Worm (Caenorhabditis elegans) whole organism, L3 larva: Measurements from ENCODE around the gene C17H11.6.

Source experiments
- R02D3.7 ChIP-seq: fragments of 150-350 bp; optimal IDR thresholded peaks from 2 replicates; lab custom pipeline; 2014; ENCODE audit warnings: missing biosample characterization, missing genetic modification characterization
- aly-2 ChIP-seq: fragments of 150-350 bp; optimal IDR thresholded peaks from 2 replicates; lab custom pipeline; 2014; ENCODE audit warnings: missing biosample characterization, missing genetic modification characterization
- ceh-16 ChIP-seq: sonication (generic microtip); optimal IDR thresholded peaks from 2 replicates; lab custom pipeline; 2017; ENCODE audit warnings: missing biosample characterization, missing genetic modification characterization
- ceh-82 ChIP-seq: fragments of 150-350 bp; optimal IDR thresholded peaks from 2 replicates; lab custom pipeline; 2014; ENCODE audit warnings: missing biosample characterization, missing genetic modification characterization
- ceh-9 ChIP-seq: sonication (generic microtip); optimal IDR thresholded peaks from 2 replicates; lab custom pipeline; 2018; ENCODE audit warnings: missing biosample characterization, missing genetic modification characterization
- egl-27 ChIP-seq: sonication (generic microtip); optimal IDR thresholded peaks from 4 replicates; lab custom pipeline; 2017; ENCODE audit warnings: missing biosample characterization, missing genetic modification reagents, missing genetic modification characterization
- egl-5 ChIP-seq: fragments of 150-350 bp; optimal IDR thresholded peaks from 2 replicates; lab custom pipeline; 2017; ENCODE audit warnings: missing biosample characterization, missing genetic modification reagents, missing genetic modification characterization, inconsistent platforms
- elt-1 ChIP-seq: fragments of 150-350 bp; optimal IDR thresholded peaks from 2 replicates; lab custom pipeline; 2014; ENCODE audit warnings: missing biosample characterization, missing genetic modification characterization
- elt-3 ChIP-seq, 3 experiments: fragments of 150-350 bp in 1 of 3; sonication (generic microtip) in 2 of 3; optimal IDR thresholded peaks; 2 replicates in 2 of 3; 4 replicates in 1 of 3; lab custom pipeline; 2014 to 2017; ENCODE audit warnings: missing biosample characterization in 3 of 3, missing genetic modification characterization in 3 of 3
- eor-1 ChIP-seq, 2 experiments: fragments of 150-350 bp; optimal IDR thresholded peaks; 2 replicates each; lab custom pipeline; 2014 to 2018; ENCODE audit warnings: missing biosample characterization in 2 of 2, missing genetic modification characterization in 2 of 2
- fkh-2 ChIP-seq: fragments of 150-350 bp; optimal IDR thresholded peaks from 2 replicates; lab custom pipeline; 2014; ENCODE audit warnings: missing biosample characterization, missing genetic modification reagents, missing genetic modification characterization
- fos-1 ChIP-seq: fragments of 150-350 bp; optimal IDR thresholded peaks from 2 replicates; lab custom pipeline; 2014; ENCODE audit warnings: missing biosample characterization, missing genetic modification characterization
- jun-1 ChIP-seq: fragments of 150-350 bp; optimal IDR thresholded peaks from 2 replicates; lab custom pipeline; 2014; ENCODE audit warnings: missing biosample characterization, missing genetic modification reagents, missing genetic modification characterization
- lin-15B ChIP-seq: fragments of 150-350 bp; optimal IDR thresholded peaks from 2 replicates; lab custom pipeline; 2014; ENCODE audit warnings: missing biosample characterization, missing genetic modification characterization
- lin-39 ChIP-seq: fragments of 150-350 bp; optimal IDR thresholded peaks from 2 replicates; lab custom pipeline; 2018; ENCODE audit warnings: missing biosample characterization, missing genetic modification reagents, missing genetic modification characterization
- lsy-12 ChIP-seq: sonication (generic microtip); optimal IDR thresholded peaks from 2 replicates; lab custom pipeline; 2016; ENCODE audit warnings: mild to moderate bottlenecking, missing genetic modification characterization, missing compliant biosample characterization
- mdl-1 ChIP-seq: fragments of 150-350 bp; optimal IDR thresholded peaks from 2 replicates; lab custom pipeline; 2014; ENCODE audit warnings: missing biosample characterization, missing genetic modification characterization
- mml-1 ChIP-seq: fragments of 150-350 bp; sonication (generic microtip); optimal IDR thresholded peaks from 3 replicates; lab custom pipeline; 2014; ENCODE audit warnings: missing biosample characterization, missing genetic modification characterization
- nhr-11 ChIP-seq: fragments of 150-350 bp; optimal IDR thresholded peaks from 2 replicates; lab custom pipeline; 2014; ENCODE audit warnings: missing biosample characterization, missing genetic modification characterization
- nhr-12 ChIP-seq: fragments of 150-350 bp; optimal IDR thresholded peaks from 2 replicates; lab custom pipeline; 2014; ENCODE audit warnings: missing biosample characterization, missing genetic modification characterization
- nhr-23 ChIP-seq: fragments of 150-350 bp; optimal IDR thresholded peaks from 2 replicates; lab custom pipeline; 2014; ENCODE audit warnings: missing biosample characterization, missing genetic modification reagents, missing genetic modification characterization
- nhr-237 ChIP-seq: fragments of 150-350 bp; optimal IDR thresholded peaks from 2 replicates; lab custom pipeline; 2014; ENCODE audit warnings: missing biosample characterization, missing genetic modification characterization
- nhr-25 ChIP-seq: sonication (generic microtip); optimal IDR thresholded peaks from 2 replicates; lab custom pipeline; 2017; ENCODE audit warnings: missing biosample characterization, missing genetic modification characterization
- nhr-28 ChIP-seq: fragments of 150-350 bp; optimal IDR thresholded peaks from 2 replicates; lab custom pipeline; 2014; ENCODE audit warnings: missing biosample characterization, missing genetic modification characterization
- nhr-43 ChIP-seq: sonication (generic microtip); optimal IDR thresholded peaks from 2 replicates; lab custom pipeline; 2016; ENCODE audit warnings: mild to moderate bottlenecking, missing genetic modification characterization, missing compliant biosample characterization; ENCODE audit not compliant: poor library complexity, severe bottlenecking
- nhr-76 ChIP-seq: fragments of 150-350 bp; sonication (generic microtip); optimal IDR thresholded peaks from 5 replicates; lab custom pipeline; 2014; ENCODE audit warnings: missing biosample characterization, missing genetic modification characterization
- nhr-77 ChIP-seq: fragments of 150-350 bp; optimal IDR thresholded peaks from 2 replicates; lab custom pipeline; 2014; ENCODE audit warnings: missing biosample characterization, missing genetic modification characterization
- pha-4 ChIP-seq: fragments of 150-350 bp; optimal IDR thresholded peaks from 2 replicates; lab custom pipeline; 2014; ENCODE audit warnings: missing biosample characterization, missing genetic modification reagents, missing genetic modification characterization
- sea-2 ChIP-seq: fragments of 150-350 bp; sonication (generic microtip); optimal IDR thresholded peaks from 4 replicates; lab custom pipeline; 2014; ENCODE audit warnings: missing biosample characterization, missing genetic modification reagents, missing genetic modification characterization
- skn-1 ChIP-seq: fragments of 150-350 bp; optimal IDR thresholded peaks from 2 replicates; lab custom pipeline; 2014; ENCODE audit warnings: missing biosample characterization, missing genetic modification characterization
- snpc-4 ChIP-seq: fragments of 150-350 bp; optimal IDR thresholded peaks from 2 replicates; lab custom pipeline; 2014; ENCODE audit warnings: missing biosample characterization, missing genetic modification characterization
- tbx-2 ChIP-seq: sonication (generic microtip); optimal IDR thresholded peaks from 2 replicates; lab custom pipeline; 2016; ENCODE audit warnings: mild to moderate bottlenecking, missing genetic modification characterization, missing compliant biosample characterization
- unc-39 ChIP-seq: sonication (generic microtip); optimal IDR thresholded peaks from 4 replicates; lab custom pipeline; 2017; ENCODE audit warnings: missing biosample characterization, missing genetic modification characterization
- unc-62 ChIP-seq: fragments of 150-350 bp; sonication (generic microtip); optimal IDR thresholded peaks from 4 replicates; lab custom pipeline; 2014; ENCODE audit warnings: missing biosample characterization, missing genetic modification reagents, missing genetic modification characterization
- zag-1 ChIP-seq: fragments of 150-350 bp; optimal IDR thresholded peaks from 2 replicates; lab custom pipeline; 2014; ENCODE audit warnings: missing biosample characterization, missing genetic modification characterization
- ztf-11 ChIP-seq: fragments of 150-350 bp; optimal IDR thresholded peaks from 2 replicates; lab custom pipeline; 2014; ENCODE audit warnings: missing biosample characterization, missing genetic modification characterization

The C17H11.6 gene

DNA sequence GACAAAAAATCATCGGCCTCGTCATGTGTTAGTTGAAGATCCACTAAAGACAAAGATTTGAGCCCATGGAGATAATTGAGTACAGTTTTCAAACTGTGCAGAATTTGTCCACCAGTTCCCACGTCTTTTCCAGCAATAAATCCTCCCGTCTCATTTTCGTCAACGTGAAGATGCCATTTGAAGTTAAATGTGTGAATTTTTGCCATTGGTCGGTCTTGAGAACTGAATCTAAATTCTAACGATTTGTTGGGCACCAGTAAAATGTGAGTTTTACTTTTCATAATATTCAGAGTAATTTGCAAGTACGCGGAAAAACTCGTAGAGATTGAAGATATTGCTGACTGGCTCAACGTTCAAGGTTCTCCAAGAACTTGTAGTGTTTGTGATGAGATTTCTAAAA, 27.0 kb upstream of the C17H11.6 start:
- TF ChIP-seq R02D3.7 (tag; lab: Kevin White, UChicago), result no peak
- no peak for TF ChIP-seq snpc-4 (tag; lab: Kevin White, UChicago)
- no peak for TF ChIP-seq ceh-16 (tag; lab: Kevin White, UChicago)
- no peak for TF ChIP-seq mdl-1 (tag; lab: Kevin White, UChicago)
- no peak for TF ChIP-seq sea-2 (GFP tag; lab: Kevin White, UChicago)
- no peak for TF ChIP-seq fkh-2 (tag; lab: Kevin White, UChicago)
- no peak for TF ChIP-seq tbx-2 (tag; lab: Kevin White, UChicago)
- TF ChIP-seq elt-3 (tag; optimal IDR thresholded peaks at IDR 0.05; lab: Kevin White, UChicago), result no peak
- TF ChIP-seq fos-1 (tag; lab: Kevin White, UChicago), result no peak

DNA sequence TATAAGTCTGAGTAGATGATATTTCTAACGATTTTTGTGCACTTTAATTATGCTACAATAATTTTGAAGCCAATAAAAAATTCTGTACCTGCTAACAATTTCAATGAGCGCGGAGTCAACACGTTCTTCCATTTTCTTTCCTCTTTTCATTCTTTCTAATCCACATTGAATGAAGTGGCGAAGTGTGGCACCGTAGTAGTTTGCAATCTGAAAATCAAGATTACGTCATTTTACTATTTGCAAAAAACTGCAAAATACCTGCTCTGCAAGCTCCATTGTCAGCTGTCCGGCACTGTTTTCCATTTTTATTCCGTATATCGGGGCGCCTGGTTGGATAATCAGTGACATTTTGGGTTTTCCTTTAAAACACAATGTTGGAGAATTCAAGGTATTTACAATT, 25.6 kb upstream of the C17H11.6 start:
- TF ChIP-seq eor-1 (tag; optimal IDR thresholded peaks at IDR 0.05; lab: Kevin White, UChicago), result no peak

DNA sequence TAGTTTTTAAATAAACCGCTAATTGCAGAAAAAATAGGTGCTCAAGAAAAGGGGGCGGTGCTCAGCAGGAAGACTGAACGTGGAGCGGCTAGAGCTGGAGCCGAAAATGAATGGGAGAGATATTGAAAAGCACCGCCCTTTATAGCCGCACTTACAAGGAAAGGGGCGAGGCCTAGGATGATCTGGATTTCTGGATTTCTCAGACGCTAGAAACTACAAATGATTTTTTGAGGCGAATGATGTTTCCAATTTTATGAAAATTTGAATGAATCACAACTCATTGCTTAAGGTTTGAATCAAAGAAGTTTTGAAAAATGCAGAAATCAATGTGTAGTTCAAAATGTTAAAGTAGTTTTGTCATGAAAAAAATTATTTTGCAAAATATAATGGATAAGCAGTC, 21.3 kb upstream of the C17H11.6 start, which contains the start of gene K02A6.2:
K02A6.2 (minus strand) TSS at position 101 of the 400 bp plus-strand sequence.
- TF ChIP-seq egl-5 (tag; lab: Kevin White, UChicago) (no peak), ceh-9 (tag; lab: Kevin White, UChicago) (no peak), R02D3.7 (tag; lab: Kevin White, UChicago) (no peak), zag-1 (tag; lab: Kevin White, UChicago) (no peak), lsy-12 (tag; lab: Kevin White, UChicago) (no peak), tbx-2 (tag; lab: Kevin White, UChicago) (no peak), eor-1 (tag; optimal IDR thresholded peaks at IDR 0.05; lab: Kevin White, UChicago) (no peak)

DNA sequence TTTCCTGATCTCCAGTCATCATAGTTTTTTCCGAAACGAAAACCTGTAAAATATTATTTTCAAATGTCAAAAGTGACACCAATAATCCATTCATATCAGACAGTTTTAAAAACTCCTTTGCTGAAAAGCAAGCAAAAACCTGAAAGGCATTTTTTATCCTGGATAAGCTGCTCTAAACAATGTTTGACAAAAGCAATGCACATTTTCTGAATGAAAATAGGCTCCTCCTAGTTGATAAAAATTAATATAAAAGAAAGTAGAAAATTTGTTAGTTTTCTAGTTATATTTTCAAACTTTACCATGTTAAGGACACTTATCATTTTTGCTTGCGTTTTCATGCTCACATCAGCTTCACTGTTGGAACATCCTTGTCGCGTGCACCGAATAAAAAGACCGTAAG, 15.8 kb upstream of the C17H11.6 start, which contains the start of gene K02A6.1:
K02A6.1 (plus strand) TSS at position 301 of the 400 bp plus-strand sequence.
- TF ChIP-seq egl-27 (tag; lab: Kevin White, UChicago) (no peak), aly-2 (no peak), lsy-12 (tag; lab: Kevin White, UChicago) (no peak), lin-39 (tag; lab: Kevin White, UChicago) (no peak), tbx-2 (tag; lab: Kevin White, UChicago) (no peak)

DNA sequence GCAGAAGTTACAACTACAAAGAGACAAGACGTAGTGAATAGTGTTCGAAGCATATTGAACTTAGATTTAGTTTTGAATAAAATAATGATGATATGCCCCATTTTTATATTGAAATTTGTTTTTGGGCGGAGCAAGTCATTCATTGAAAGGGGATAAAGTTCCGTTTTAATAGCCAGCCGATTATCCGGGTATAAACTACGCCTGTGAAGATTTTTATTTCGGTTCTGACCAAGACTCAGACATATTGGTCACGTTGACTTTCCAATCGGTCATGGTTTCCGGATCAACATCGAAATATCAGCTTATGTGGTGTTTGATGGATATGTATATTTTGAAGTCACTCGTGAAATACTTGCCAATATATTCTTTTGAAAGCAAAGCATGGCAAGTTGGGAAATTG, 15.1 kb upstream of the C17H11.6 start, which contains the start of gene K02A6.4:
K02A6.4 (minus strand) TSS at position 101 of the 400 bp plus-strand sequence.
- TF ChIP-seq nhr-237 (tag; lab: Kevin White, UChicago) (no peak), lsy-12 (tag; lab: Kevin White, UChicago) (no peak), pha-4 (tag; lab: Kevin White, UChicago) (no peak), elt-3 (tag; optimal IDR thresholded peaks at IDR 0.05; lab: Kevin White, UChicago) (no peak), nhr-23 (no peak), ceh-82 (tag; lab: Kevin White, UChicago) (no peak), nhr-11 (tag; lab: Kevin White, UChicago) (no peak), nhr-12 (tag; lab: Kevin White, UChicago) (no peak), nhr-43 (tag; lab: Kevin White, UChicago) (no peak), aly-2 (no peak), egl-27 (tag; lab: Kevin White, UChicago) (no peak), jun-1 (tag; lab: Kevin White, UChicago) (no peak), ztf-11 (tag; lab: Kevin White, UChicago) (no peak), unc-62 (no peak), nhr-77 (no peak), skn-1 (tag; lab: Kevin White, UChicago) (no peak), lin-15B (tag; lab: Kevin White, UChicago) (no peak), unc-39 (tag; lab: Kevin White, UChicago) (no peak), lin-39 (tag; lab: Kevin White, UChicago) (no peak)
- TF ChIP-seq, all 47 proteins: peak for 0

- TF ChIP-seq snpc-4 (tag; lab: Kevin White, UChicago) (no peak), ztf-11 (tag; lab: Kevin White, UChicago) (no peak), sea-2 (GFP tag; lab: Kevin White, UChicago) (no peak), nhr-23 (no peak), nhr-28 (tag; lab: Kevin White, UChicago) (no peak), ceh-82 (tag; lab: Kevin White, UChicago) (no peak), ceh-16 (tag; lab: Kevin White, UChicago) (no peak), elt-1 (tag; lab: Kevin White, UChicago) (no peak), nhr-76 (no peak), eor-1 (tag; optimal IDR thresholded peaks at IDR 0.05; lab: Kevin White, UChicago) (no peak), aly-2 (no peak), nhr-25 (no peak), mml-1 (tag; lab: Kevin White, UChicago) (no peak)
- TF ChIP-seq, all 47 proteins: peak for 0
These were observed 13.4 kb upstream of the C17H11.6 start for ce11 chrX:8216957-8217356.
